Worm (Caenorhabditis elegans) whole organism, mixed stage, embryonic: Measurements from ENCODE around the gene haao-1.

Source experiments
- ham-2 ChIP-seq: fragments of 200-800 bp; sonication (Bioruptor generic); optimal IDR thresholded peaks from 2 replicates; lab custom pipeline; 2018; ENCODE audit warnings: mild to moderate bottlenecking, missing genetic modification characterization, missing compliant biosample characterization
- lin-13 ChIP-seq: fragments of 150-350 bp; optimal IDR thresholded peaks from 2 replicates; lab custom pipeline; 2014; ENCODE audit warnings: missing biosample characterization, missing genetic modification characterization
- mab-5 ChIP-seq: fragments of 150-350 bp; optimal IDR thresholded peaks from 2 replicates; lab custom pipeline; 2014; ENCODE audit warnings: missing biosample characterization, missing genetic modification characterization
- ztf-11 ChIP-seq: fragments of 150-350 bp; optimal IDR thresholded peaks from 2 replicates; lab custom pipeline; 2014; ENCODE audit warnings: missing biosample characterization, missing genetic modification characterization

- TF ChIP-seq lin-13 (tag; lab: Kevin White, UChicago): no peak
- no peak for TF ChIP-seq ztf-11 (tag; lab: Kevin White, UChicago)
- TF ChIP-seq ham-2 (GFP tag; lab: Kevin White, UChicago): no peak
- no peak for TF ChIP-seq mab-5
These were observed 34.9 kb downstream of the haao-1 start, which contains the start of gene C50F4.12 for ce11 chrV:9539638-9540037.
